Worm (Caenorhabditis elegans): ENCODE data around the gene oac-30.

DNA sequence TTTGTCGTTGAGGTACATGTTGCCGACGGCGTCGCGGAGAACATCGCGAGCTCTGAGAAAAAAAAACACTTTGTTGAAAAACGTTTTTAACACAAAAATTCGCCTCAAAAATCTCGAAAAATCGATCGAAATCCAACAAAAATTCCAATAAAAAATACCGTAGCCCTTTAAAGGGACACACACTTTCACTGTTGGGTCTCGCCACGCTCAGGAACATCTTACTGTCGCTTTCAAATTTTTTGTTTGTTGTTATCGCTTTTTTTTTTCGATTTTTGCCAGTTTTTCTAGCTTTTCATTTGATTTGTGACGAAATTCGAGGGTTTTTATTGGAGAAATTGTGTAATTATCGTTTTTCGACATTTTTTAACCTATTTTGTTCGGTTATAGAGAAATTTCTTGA lies 39.9 kb upstream of the oac-30 start:
- TF ChIP-seq ama-1 (optimal IDR thresholded peaks at IDR 0.05), result no peak
- TF ChIP-seq aly-1 (tag; optimal IDR thresholded peaks at IDR 0.05), result no peak
- TF ChIP-seq flt-1 (GFP tag; IDR thresholded peaks at IDR 0.05), result no peak
- no peak for TF ChIP-seq F13C5.2 (tag; optimal IDR thresholded peaks at IDR 0.05)
- no peak for TF ChIP-seq tbx-11 (GFP tag; IDR thresholded peaks at IDR 0.05)
- no peak for TF ChIP-seq hnd-1 (tag; optimal IDR thresholded peaks at IDR 0.05)
